Worm (Caenorhabditis elegans) whole organism, young adult: ENCODE results near the gene T21B10.4.

Experiments
- B0261.1 ChIP-seq: sonication (generic microtip); optimal IDR thresholded peaks from 2 replicates; lab custom pipeline; 2016; ENCODE audit warnings: mild to moderate bottlenecking, missing genetic modification characterization, moderate library complexity, missing compliant biosample characterization
- C06A6.2 ChIP-seq: fragments of 200-800 bp; sonication (Bioruptor generic); conservative IDR thresholded peaks from 2 replicates; pipeline ENCODE4 v1.3.6; 2022; ENCODE audit warnings: missing genetic modification characterization, missing compliant biosample characterization
- C17E4.6 ChIP-seq: fragments of 200-800 bp; sonication (Bioruptor generic); IDR thresholded peaks from 2 replicates; pipeline ENCODE4 v1.3.6; 2022; ENCODE audit warnings: missing genetic modification reagents, missing genetic modification characterization, missing compliant biosample characterization
- F39B2.1 ChIP-seq: fragments of 200-800 bp; sonication (Bioruptor generic); IDR thresholded peaks from 2 replicates; pipeline ENCODE4 v1.3.6; 2022; ENCODE audit warnings: missing genetic modification reagents, missing genetic modification characterization, missing compliant biosample characterization
- F52B5.7 ChIP-seq: sonication (generic microtip); optimal IDR thresholded peaks from 2 replicates; lab custom pipeline; 2016; ENCODE audit warnings: mild to moderate bottlenecking, missing genetic modification characterization, missing compliant biosample characterization
- Y56A3A.18 ChIP-seq: fragments of 200-800 bp; sonication (Bioruptor generic); IDR thresholded peaks from 2 replicates; pipeline ENCODE4 v1.3.6; 2022; ENCODE audit warnings: missing genetic modification reagents, missing genetic modification characterization, missing compliant biosample characterization
- Y67H2A.10 ChIP-seq: fragments of 200-800 bp; sonication (Bioruptor generic); conservative IDR thresholded peaks from 2 replicates; pipeline ENCODE4 v1.3.6; 2022; ENCODE audit warnings: missing genetic modification reagents, missing genetic modification characterization, missing compliant biosample characterization
- ZK185.1 ChIP-seq: sonication (generic microtip); optimal IDR thresholded peaks from 2 replicates; lab custom pipeline; 2016; ENCODE audit warnings: mild to moderate bottlenecking, missing genetic modification characterization, missing compliant biosample characterization; ENCODE audit not compliant: poor library complexity, severe bottlenecking
- akir-1 ChIP-seq: fragments of 200-800 bp; sonication (Bioruptor generic); optimal IDR thresholded peaks from 2 replicates; lab custom pipeline; 2018; ENCODE audit warnings: mild to moderate bottlenecking, missing genetic modification characterization, moderate library complexity, missing compliant biosample characterization
- ama-1 ChIP-seq, 3 experiments: fragments of 150-350 bp in 1 of 3; sonication (generic microtip) in 2 of 3; optimal IDR thresholded peaks; 2 replicates each; lab custom pipeline; 2014 to 2018; ENCODE audit warnings: missing biosample characterization in 2 of 3, missing genetic modification characterization in 2 of 3, missing genetic modification reagents in 2 of 3
- atf-7 ChIP-seq: sonication (generic microtip); optimal IDR thresholded peaks from 2 replicates; lab custom pipeline; 2017; ENCODE audit warnings: mild to moderate bottlenecking, missing genetic modification characterization, missing compliant biosample characterization
- athp-1 ChIP-seq: sonication (generic microtip); optimal IDR thresholded peaks from 2 replicates; lab custom pipeline; 2017; ENCODE audit warnings: mild to moderate bottlenecking, missing genetic modification characterization, missing compliant biosample characterization
- attf-5 ChIP-seq: fragments of 200-800 bp; sonication (Bioruptor generic); optimal IDR thresholded peaks from 2 replicates; lab custom pipeline; 2018; ENCODE audit warnings: mild to moderate bottlenecking, missing genetic modification characterization, missing compliant biosample characterization
- bed-2 ChIP-seq: fragments of 200-800 bp; sonication (Bioruptor generic); IDR thresholded peaks from 2 replicates; pipeline ENCODE4 v1.3.6; 2022; ENCODE audit warnings: missing genetic modification reagents, missing genetic modification characterization, missing compliant biosample characterization
- cebp-1 ChIP-seq, 2 experiments: fragments of 200-800 bp in 1 of 2; sonication (Bioruptor generic) in 1 of 2; sonication (generic microtip) in 1 of 2; IDR thresholded peaks in 1 of 2; optimal IDR thresholded peaks in 1 of 2; 2 replicates each; pipeline versions ENCODE4 v1.3.6 to Lab custom; 2017 to 2022; ENCODE audit warnings: missing compliant biosample characterization in 2 of 2, missing genetic modification characterization in 2 of 2, mild to moderate bottlenecking in 1 of 2, missing genetic modification reagents in 1 of 2, moderate library complexity in 1 of 2
- cebp-2 ChIP-seq: fragments of 200-800 bp; sonication (Bioruptor generic); IDR thresholded peaks from 2 replicates; pipeline ENCODE4 v1.3.6; 2022; ENCODE audit warnings: missing genetic modification characterization, missing compliant biosample characterization
- ceh-27 ChIP-seq: fragments of 200-800 bp; sonication (Bioruptor generic); optimal IDR thresholded peaks from 2 replicates; lab custom pipeline; 2018; ENCODE audit warnings: mild to moderate bottlenecking, missing genetic modification characterization, moderate library complexity, missing compliant biosample characterization
- ceh-79 ChIP-seq: sonication (generic microtip); optimal IDR thresholded peaks from 2 replicates; lab custom pipeline; 2017; ENCODE audit warnings: mild to moderate bottlenecking, missing genetic modification characterization, missing compliant biosample characterization
- ceh-91 ChIP-seq: fragments of 200-800 bp; sonication (Bioruptor generic); IDR thresholded peaks from 2 replicates; pipeline ENCODE4 v1.3.6; 2022; ENCODE audit warnings: missing genetic modification reagents, missing genetic modification characterization, missing compliant biosample characterization
- chd-7 ChIP-seq: sonication (generic microtip); optimal IDR thresholded peaks from 2 replicates; lab custom pipeline; 2016; ENCODE audit warnings: mild to moderate bottlenecking, missing genetic modification characterization, moderate library complexity, missing compliant biosample characterization
- dpff-1 ChIP-seq: sonication (generic microtip); optimal IDR thresholded peaks from 2 replicates; lab custom pipeline; 2017; ENCODE audit warnings: mild to moderate bottlenecking, missing genetic modification characterization, missing compliant biosample characterization
- efl-1 ChIP-seq: fragments of 150-350 bp; optimal IDR thresholded peaks from 2 replicates; lab custom pipeline; 2014; ENCODE audit warnings: missing biosample characterization, missing genetic modification reagents, missing genetic modification characterization
- ekl-4 ChIP-seq: fragments of 200-800 bp; sonication (Bioruptor generic); IDR thresholded peaks from 2 replicates; pipeline ENCODE4 v1.3.6; 2022; ENCODE audit warnings: missing genetic modification reagents, missing genetic modification characterization, missing compliant biosample characterization
- ets-4 ChIP-seq: fragments of 200-800 bp; sonication (Bioruptor generic); optimal IDR thresholded peaks from 2 replicates; lab custom pipeline; 2018; ENCODE audit warnings: mild to moderate bottlenecking, missing genetic modification characterization, missing compliant biosample characterization
- hmg-20 ChIP-seq: fragments of 200-800 bp; sonication (Bioruptor generic); IDR thresholded peaks from 2 replicates; pipeline ENCODE4 v1.3.6; 2022; ENCODE audit warnings: missing genetic modification reagents, missing genetic modification characterization, missing compliant biosample characterization
- lag-1 ChIP-seq: fragments of 200-800 bp; sonication (Bioruptor generic); IDR thresholded peaks from 2 replicates; pipeline ENCODE4 v1.3.6; 2022; ENCODE audit warnings: missing genetic modification reagents, missing genetic modification characterization, missing compliant biosample characterization
- let-526 ChIP-seq: fragments of 200-800 bp; sonication (Bioruptor generic); IDR thresholded peaks from 2 replicates; pipeline ENCODE4 v1.3.6; 2022; ENCODE audit warnings: missing genetic modification reagents, missing genetic modification characterization, missing compliant biosample characterization
- let-607 ChIP-seq, 2 experiments: fragments of 200-800 bp in 1 of 2; sonication (Bioruptor generic) in 1 of 2; sonication (generic microtip) in 1 of 2; optimal IDR thresholded peaks; 2 replicates each; lab custom pipeline; 2016 to 2018; ENCODE audit warnings: mild to moderate bottlenecking in 2 of 2, missing compliant biosample characterization in 2 of 2, missing genetic modification characterization in 2 of 2, moderate library complexity in 2 of 2, missing genotype in 1 of 2
- lin-54 ChIP-seq: fragments of 200-800 bp; sonication (Bioruptor generic); optimal IDR thresholded peaks from 2 replicates; lab custom pipeline; 2018; ENCODE audit warnings: mild to moderate bottlenecking, missing genetic modification characterization, missing compliant biosample characterization
- madf-10 ChIP-seq: sonication (generic microtip); optimal IDR thresholded peaks from 2 replicates; lab custom pipeline; 2016; ENCODE audit warnings: mild to moderate bottlenecking, missing genetic modification characterization, missing compliant biosample characterization
- madf-3 ChIP-seq: fragments of 200-800 bp; sonication (Bioruptor generic); IDR thresholded peaks from 2 replicates; pipeline ENCODE4 v1.3.6; 2022; ENCODE audit warnings: missing genetic modification reagents, missing genetic modification characterization, missing compliant biosample characterization
- mxl-1 ChIP-seq: sonication (generic microtip); optimal IDR thresholded peaks from 2 replicates; lab custom pipeline; 2016; ENCODE audit warnings: missing genetic modification characterization, missing compliant biosample characterization
- nfyb-1 ChIP-seq: fragments of 200-800 bp; sonication (Bioruptor generic); IDR thresholded peaks from 2 replicates; pipeline ENCODE4 v1.3.6; 2022; ENCODE audit warnings: missing genetic modification reagents, missing genetic modification characterization, missing compliant biosample characterization
- nhr-120 ChIP-seq: fragments of 200-800 bp; sonication (Bioruptor generic); IDR thresholded peaks from 2 replicates; pipeline ENCODE4 v1.3.6; 2022; ENCODE audit warnings: missing genetic modification characterization, missing compliant biosample characterization
- nhr-179 ChIP-seq: sonication (generic microtip); optimal IDR thresholded peaks from 2 replicates; lab custom pipeline; 2016; ENCODE audit warnings: mild to moderate bottlenecking, missing genetic modification characterization, missing compliant biosample characterization
- nhr-27 ChIP-seq: fragments of 200-800 bp; sonication (Bioruptor generic); optimal IDR thresholded peaks from 2 replicates; lab custom pipeline; 2018; ENCODE audit warnings: mild to moderate bottlenecking, missing genetic modification characterization, moderate library complexity, missing compliant biosample characterization
- nhr-80 ChIP-seq: sonication (generic microtip); optimal IDR thresholded peaks from 2 replicates; lab custom pipeline; 2016; ENCODE audit warnings: missing genetic modification characterization, missing compliant biosample characterization
- nhr-90 ChIP-seq: sonication (generic microtip); optimal IDR thresholded peaks from 2 replicates; lab custom pipeline; 2016; ENCODE audit warnings: missing genotype, mild to moderate bottlenecking, missing genetic modification characterization, missing compliant biosample characterization
- repo-1 ChIP-seq: sonication (generic microtip); optimal IDR thresholded peaks from 2 replicates; lab custom pipeline; 2017; ENCODE audit warnings: mild to moderate bottlenecking, missing genetic modification characterization, missing compliant biosample characterization
- tbp1 ChIP-seq: fragments of 200-800 bp; sonication (Bioruptor generic); optimal IDR thresholded peaks from 2 replicates; lab custom pipeline; 2018; ENCODE audit warnings: mild to moderate bottlenecking, missing genetic modification characterization, missing compliant biosample characterization
- tbx-9 ChIP-seq: sonication (generic microtip); optimal IDR thresholded peaks from 2 replicates; lab custom pipeline; 2016; ENCODE audit warnings: borderline replicate concordance, missing genetic modification characterization, inconsistent platforms, missing compliant biosample characterization
- tlf-1 ChIP-seq: fragments of 200-800 bp; sonication (Bioruptor generic); optimal IDR thresholded peaks from 2 replicates; lab custom pipeline; 2018; ENCODE audit warnings: mild to moderate bottlenecking, missing genetic modification characterization, missing compliant biosample characterization
- unc-62 ChIP-seq: fragments of 150-350 bp; optimal IDR thresholded peaks from 2 replicates; lab custom pipeline; 2014; ENCODE audit warnings: missing biosample characterization, missing genetic modification reagents, missing genetic modification characterization
- ztf-18 ChIP-seq: sonication (generic microtip); optimal IDR thresholded peaks from 2 replicates; lab custom pipeline; 2016; ENCODE audit warnings: missing genotype, mild to moderate bottlenecking, missing genetic modification characterization, missing compliant biosample characterization
- ztf-22 ChIP-seq: fragments of 200-800 bp; sonication (Bioruptor generic); optimal IDR thresholded peaks from 2 replicates; lab custom pipeline; 2018; ENCODE audit warnings: mild to moderate bottlenecking, missing genetic modification characterization, moderate library complexity, missing compliant biosample characterization
- ztf-25 ChIP-seq: fragments of 200-800 bp; sonication (Bioruptor generic); IDR thresholded peaks from 2 replicates; pipeline ENCODE4 v1.3.6; 2022; ENCODE audit warnings: missing genetic modification reagents, missing genetic modification characterization, missing compliant biosample characterization

Gene T21B10.4

DNA sequence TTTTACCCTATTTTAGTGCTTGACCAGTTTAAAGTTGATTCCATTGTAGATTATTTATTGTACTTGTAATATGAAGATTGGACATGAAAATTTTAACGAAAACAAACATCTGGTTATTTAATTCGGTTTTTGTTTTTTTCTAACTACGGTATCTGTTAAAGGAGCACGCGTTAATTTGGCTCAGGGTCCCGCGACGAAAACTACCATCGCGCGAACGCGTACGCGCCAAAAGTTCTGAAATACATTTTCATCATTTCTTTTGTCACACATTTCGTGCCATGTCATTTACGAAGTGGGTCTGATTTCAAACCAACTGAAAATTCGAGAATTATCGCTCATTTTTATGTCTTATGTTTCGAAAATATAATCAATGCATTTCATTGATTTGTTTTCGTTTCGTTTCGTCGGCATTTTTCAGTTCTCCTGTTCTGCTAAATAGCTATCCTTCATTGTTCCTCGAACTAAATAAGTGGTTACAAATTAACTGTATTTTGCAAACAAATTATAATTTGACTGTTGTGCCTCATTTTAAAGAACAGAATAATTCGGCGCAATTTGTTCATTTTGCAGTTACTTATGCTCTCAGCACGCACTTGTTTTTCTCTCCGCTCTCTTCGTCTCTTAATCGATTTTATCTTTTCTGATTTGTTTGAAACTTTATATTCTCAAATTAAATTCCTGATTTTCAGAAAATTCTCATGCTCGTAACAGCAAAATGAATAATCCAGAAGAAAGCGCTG is 6.8 kb upstream of the T21B10.4 start, which contains the start of gene T21B10.3 (continued):
- TF ChIP-seq lin-54 (GFP tag; lab: Kevin White, UChicago) (peak; percentile 90), bed-2 (peak; percentile 24; the same call in 1 of the 2 replicates), chd-7 (tag; lab: Kevin White, UChicago) (no peak), nhr-27 (tag; lab: Kevin White, UChicago) (peak; percentile 28), nhr-179 (no peak), cebp-2 (no peak), atf-7 (tag; lab: Kevin White, UChicago) (peak; percentile 42), F52B5.7 (tag; lab: Kevin White, UChicago) (peak; percentile 89), nhr-80 (tag; lab: Kevin White, UChicago) (peak; percentile 14), ceh-91 (GFP tag; lab: Robert Waterston, UW) (peak; percentile 97), unc-62 (GFP tag; lab: Kevin White, UChicago) (no peak), madf-10 (tag; lab: Kevin White, UChicago) (peak; percentile 62), Y56A3A.18 (GFP tag; lab: Robert Waterston, UW) (peak; percentile 90), nhr-120 (GFP tag; lab: Robert Waterston, UW) (no peak), let-607 (tag; optimal IDR thresholded peaks at IDR 0.05; lab: Kevin White, UChicago) (peak; percentile 25 to 35), dpff-1 (tag; lab: Kevin White, UChicago) (peak; percentile 54), tbp1 (GFP tag; lab: Kevin White, UChicago) (peak; percentile 72), F39B2.1 (GFP tag; lab: Robert Waterston, UW) (0 out of 2 replicates have a peak, but pooled peaks have one; percentile 32), tbx-9 (tag; lab: Kevin White, UChicago) (no peak), ztf-18 (tag; lab: Kevin White, UChicago) (peak; percentile 49), nhr-90 (tag; lab: Kevin White, UChicago) (no peak), ets-4 (GFP tag; lab: Kevin White, UChicago) (peak; percentile 54), B0261.1 (no peak), athp-1 (tag; lab: Kevin White, UChicago) (peak; percentile 90), akir-1 (GFP tag; lab: Kevin White, UChicago) (no peak), C06A6.2 (GFP tag; lab: Robert Waterston, UW) (0 out of 2 replicates have a peak, but pooled peaks have one; percentile 39), ztf-25 (peak; percentile 89), attf-5 (peak; percentile 24), Y67H2A.10 (GFP tag; lab: Robert Waterston, UW) (peak; percentile 62; the same call in 1 of the 2 replicates), mxl-1 (no peak), madf-3 (GFP tag; lab: Robert Waterston, UW) (peak; percentile 93), ceh-27 (GFP tag; lab: Kevin White, UChicago) (no peak), let-526 (peak; percentile 44; the same call in 1 of the 2 replicates), efl-1 (GFP tag; lab: Kevin White, UChicago) (peak; percentile 99), ama-1 (optimal IDR thresholded peaks at IDR 0.05; lab: Kevin White, UChicago) (peak; percentile 84), ama-1 (GFP tag; optimal IDR thresholded peaks at IDR 0.05; lab: Kevin White, UChicago) (peak; percentile 55 to 83), repo-1 (tag; lab: Kevin White, UChicago) (peak; percentile 86), cebp-1 (GFP tag; IDR thresholded peaks at IDR 0.05; lab: Robert Waterston, UW) (peak; percentile 30; the same call in 1 of the 2 replicates), cebp-1 (tag; optimal IDR thresholded peaks at IDR 0.05; lab: Kevin White, UChicago) (peak; percentile 68), ceh-79 (no peak), ztf-22 (GFP tag; lab: Kevin White, UChicago) (no peak), ZK185.1 (tag; lab: Kevin White, UChicago) (peak; percentile 33), lag-1 (no peak), nfyb-1 (GFP tag; lab: Robert Waterston, UW) (peak; percentile 73; the same call in 1 of the 2 replicates), ekl-4 (peak; percentile 86), hmg-20 (GFP tag; lab: Robert Waterston, UW) (0 out of 2 replicates have a peak, but pooled peaks have one; percentile 31), tlf-1 (peak; percentile 94), C17E4.6 (GFP tag; lab: Robert Waterston, UW) (peak; percentile 86)
